Fruit fly (Drosophila melanogaster) whole organism, embryonic: ENCODE measurements around the gene CG9254.

ENCODE experiments used
- Atf-2 ChIP-seq: fragments of 200-800 bp; sonication (Bioruptor generic); optimal IDR thresholded peaks from 2 replicates; lab custom pipeline; 2016; ENCODE audit warnings: missing biosample characterization, missing genetic modification characterization
- Bteb2 ChIP-seq: fragments of 200-800 bp; sonication (Bioruptor generic); optimal IDR thresholded peaks from 2 replicates; lab custom pipeline; 2016; ENCODE audit warnings: missing biosample characterization, missing genetic modification characterization
- CG10147 ChIP-seq: fragments of 200-800 bp; sonication (Bioruptor generic); optimal IDR thresholded peaks from 2 replicates; lab custom pipeline; 2019; ENCODE audit warnings: missing biosample characterization, mild to moderate bottlenecking, missing genetic modification characterization, moderate library complexity
- CG10366 ChIP-seq: fragments of 200-800 bp; sonication (Bioruptor generic); IDR thresholded peaks from 2 replicates; pipeline ENCODE4 v1.3.6; 2022; ENCODE audit warnings: missing biosample characterization, missing genetic modification characterization
- CG10565 ChIP-seq: fragments of 200-800 bp; sonication (Bioruptor generic); optimal IDR thresholded peaks from 3 replicates; lab custom pipeline; 2016; ENCODE audit warnings: missing biosample characterization, mild to moderate bottlenecking, missing genetic modification characterization
- CG12071 ChIP-seq: fragments of 200-800 bp; sonication (Bioruptor generic); optimal IDR thresholded peaks from 3 replicates; lab custom pipeline; 2018; ENCODE audit warnings: missing biosample characterization, mild to moderate bottlenecking, missing genetic modification characterization
- CG13296 ChIP-seq: fragments of 200-800 bp; sonication (Bioruptor generic); optimal IDR thresholded peaks from 3 replicates; lab custom pipeline; 2018; ENCODE audit warnings: missing biosample characterization, mild to moderate bottlenecking, missing genetic modification characterization
- CG13424 ChIP-seq: fragments of 200-800 bp; sonication (Bioruptor generic); optimal IDR thresholded peaks from 2 replicates; lab custom pipeline; 2019; ENCODE audit warnings: missing biosample characterization, mild to moderate bottlenecking, missing genetic modification characterization, moderate library complexity
- CG13775 ChIP-seq: fragments of 200-800 bp; sonication (Bioruptor generic); optimal IDR thresholded peaks from 3 replicates; lab custom pipeline; 2017; ENCODE audit warnings: missing biosample characterization, mild to moderate bottlenecking, missing genetic modification characterization
- CG14965 ChIP-seq: fragments of 200-800 bp; sonication (Bioruptor generic); optimal IDR thresholded peaks from 2 replicates; lab custom pipeline; 2016; ENCODE audit warnings: missing biosample characterization, missing genetic modification characterization, borderline replicate concordance
- CG16813 ChIP-seq: fragments of 200-800 bp; sonication (Bioruptor generic); IDR thresholded peaks from 3 replicates; pipeline ENCODE4 v1.3.6; 2022; ENCODE audit warnings: missing biosample characterization, missing genetic modification characterization; ENCODE audit not compliant: partially characterized antibody
- CG16863 ChIP-seq: fragments of 200-800 bp; sonication (Bioruptor generic); optimal IDR thresholded peaks from 3 replicates; lab custom pipeline; 2016; ENCODE audit warnings: missing biosample characterization, missing genetic modification characterization
- CG17612 ChIP-seq: fragments of 200-800 bp; sonication (Bioruptor generic); IDR thresholded peaks from 2 replicates; pipeline ENCODE4 v1.3.6; 2022; ENCODE audit warnings: missing biosample characterization, missing genetic modification characterization
- CG2202 ChIP-seq: fragments of 200-800 bp; sonication (Bioruptor generic); optimal IDR thresholded peaks from 2 replicates; lab custom pipeline; 2018; ENCODE audit warnings: missing biosample characterization, mild to moderate bottlenecking, missing genetic modification characterization
- CG2712 ChIP-seq: fragments of 200-800 bp; optimal IDR thresholded peaks from 3 replicates; lab custom pipeline; 2019; ENCODE audit warnings: missing biosample characterization, mild to moderate bottlenecking, missing genetic modification characterization, moderate library complexity
- CG30403 ChIP-seq: fragments of 200-800 bp; sonication (Bioruptor generic); optimal IDR thresholded peaks from 3 replicates; lab custom pipeline; 2016; ENCODE audit warnings: missing biosample characterization, missing genetic modification characterization
- CG42726 ChIP-seq: fragments of 200-800 bp; sonication (Bioruptor generic); IDR thresholded peaks from 2 replicates; pipeline ENCODE4 v1.3.6; 2022; ENCODE audit warnings: missing biosample characterization, missing genetic modification characterization; ENCODE audit not compliant: partially characterized antibody
- CG4820 ChIP-seq: fragments of 200-800 bp; sonication (Bioruptor generic); optimal IDR thresholded peaks from 3 replicates; lab custom pipeline; 2016; ENCODE audit warnings: missing biosample characterization, missing genetic modification characterization
- CG7745 ChIP-seq: fragments of 200-800 bp; sonication (Bioruptor generic); optimal IDR thresholded peaks from 2 replicates; lab custom pipeline; 2018; ENCODE audit warnings: missing biosample characterization, mild to moderate bottlenecking, missing genetic modification characterization, moderate library complexity
- CG8281 ChIP-seq: fragments of 200-800 bp; sonication (Bioruptor generic); optimal IDR thresholded peaks from 2 replicates; lab custom pipeline; 2018; ENCODE audit warnings: missing biosample characterization, mild to moderate bottlenecking, missing genetic modification characterization, moderate library complexity
- CG9817 ChIP-seq: fragments of 200-800 bp; sonication (Bioruptor generic); optimal IDR thresholded peaks from 2 replicates; lab custom pipeline; 2018; ENCODE audit warnings: missing biosample characterization, mild to moderate bottlenecking, missing genetic modification characterization, moderate library complexity
- Dip2 ChIP-seq: fragments of 200-800 bp; sonication (Bioruptor generic); IDR thresholded peaks from 2 replicates; pipeline ENCODE4 v1.3.6; 2022; ENCODE audit warnings: missing biosample characterization, missing genetic modification characterization
- HLH3B ChIP-seq: fragments of 200-800 bp; sonication (Bioruptor generic); IDR thresholded peaks from 2 replicates; pipeline ENCODE4 v1.3.6; 2022; ENCODE audit warnings: missing biosample characterization, missing genetic modification characterization
- MTF-1 ChIP-seq: fragments of 200-800 bp; sonication (Bioruptor generic); optimal IDR thresholded peaks from 2 replicates; lab custom pipeline; 2018; ENCODE audit warnings: missing biosample characterization, mild to moderate bottlenecking, missing genetic modification characterization, borderline replicate concordance
- Neu2 ChIP-seq: fragments of 200-800 bp; sonication (Bioruptor generic); optimal IDR thresholded peaks from 3 replicates; lab custom pipeline; 2016; ENCODE audit warnings: missing biosample characterization, missing genetic modification characterization, borderline replicate concordance
- Nf-YA ChIP-seq: fragments of 200-800 bp; sonication (Bioruptor generic); IDR thresholded peaks from 2 replicates; pipeline ENCODE4 v1.3.6; 2022; ENCODE audit warnings: missing biosample characterization, missing genetic modification characterization
- Scr ChIP-seq: fragments of 200-800 bp; sonication (Bioruptor generic); IDR thresholded peaks from 2 replicates; pipeline ENCODE4 v1.3.6; 2022; ENCODE audit warnings: missing biosample characterization, missing genetic modification characterization; ENCODE audit not compliant: partially characterized antibody
- Sry-β ChIP-seq: fragments of 200-800 bp; sonication (Bioruptor generic); optimal IDR thresholded peaks from 2 replicates; lab custom pipeline; 2018; ENCODE audit warnings: missing biosample characterization, mild to moderate bottlenecking, missing genetic modification characterization, moderate library complexity
- Stat92E ChIP-seq, 3 experiments: fragments of >200 bp in 2 of 3; fragments of 200-800 bp in 1 of 3; sonication (Bioruptor generic) in 1 of 3; optimal IDR thresholded peaks; 2 replicates each; lab custom pipeline; 2017 to 2019; ENCODE audit warnings: missing biosample characterization in 3 of 3, missing genetic modification characterization in 3 of 3, mild to moderate bottlenecking in 1 of 3, moderate library complexity in 1 of 3
- Vsx1 ChIP-seq: fragments of 200-800 bp; sonication (Bioruptor generic); optimal IDR thresholded peaks from 2 replicates; lab custom pipeline; 2017; ENCODE audit warnings: missing biosample characterization, mild to moderate bottlenecking, missing genetic modification characterization, missing genetic modification reagents
- YL-1 ChIP-seq: fragments of 200-800 bp; sonication (Bioruptor generic); optimal IDR thresholded peaks from 3 replicates; lab custom pipeline; 2017; ENCODE audit warnings: missing biosample characterization, mild to moderate bottlenecking, missing genetic modification characterization
- bab2 ChIP-seq: fragments of 200-800 bp; sonication (Bioruptor generic); optimal IDR thresholded peaks from 2 replicates; lab custom pipeline; 2016; ENCODE audit warnings: missing biosample characterization, missing genetic modification characterization
- br ChIP-seq: fragments of >200 bp; optimal IDR thresholded peaks from 2 replicates; lab custom pipeline; 2017
- chif ChIP-seq, 2 experiments: fragments of 200-800 bp; sonication (Bioruptor generic); optimal IDR thresholded peaks; 3 replicates each; lab custom pipeline; 2016; ENCODE audit warnings: missing biosample characterization in 2 of 2, missing genetic modification characterization in 2 of 2
- ci ChIP-seq: fragments of 200-800 bp; sonication (Bioruptor generic); IDR thresholded peaks from 3 replicates; pipeline ENCODE4 v1.3.6; 2022; ENCODE audit warnings: missing biosample characterization, missing genetic modification characterization
- dan ChIP-seq: fragments of 200-800 bp; sonication (Bioruptor generic); IDR thresholded peaks from 2 replicates; pipeline ENCODE4 v1.3.6; 2022; ENCODE audit warnings: missing biosample characterization, missing genetic modification characterization
- danr ChIP-seq: fragments of 200-800 bp; sonication (Bioruptor generic); IDR thresholded peaks from 2 replicates; pipeline ENCODE4 v1.3.6; 2022; ENCODE audit warnings: missing biosample characterization, missing genetic modification characterization
- dysf ChIP-seq: fragments of 200-800 bp; sonication (Bioruptor generic); IDR thresholded peaks from 3 replicates; pipeline ENCODE4 v1.3.6; 2022; ENCODE audit warnings: missing biosample characterization, missing genetic modification characterization
- esg ChIP-seq: fragments of 200-800 bp; sonication (Bioruptor generic); conservative IDR thresholded peaks from 2 replicates; pipeline ENCODE4 v1.3.6; 2022; ENCODE audit warnings: missing biosample characterization, missing genetic modification characterization
- fru ChIP-seq: fragments of >200 bp; optimal IDR thresholded peaks from 2 replicates; lab custom pipeline; 2017
- gsb ChIP-seq: fragments of 200-800 bp; sonication (Bioruptor generic); IDR thresholded peaks from 2 replicates; pipeline ENCODE4 v1.3.6; 2022; ENCODE audit warnings: missing biosample characterization, missing genetic modification characterization
- pho ChIP-seq: fragments of 200-800 bp; sonication (Bioruptor generic); optimal IDR thresholded peaks from 2 replicates; lab custom pipeline; 2016; ENCODE audit warnings: missing biosample characterization, missing genetic modification characterization
- pum ChIP-seq: fragments of 200-800 bp; sonication (Bioruptor generic); optimal IDR thresholded peaks from 2 replicates; lab custom pipeline; 2016; ENCODE audit warnings: missing biosample characterization, missing genetic modification characterization
- shn ChIP-seq: fragments of 200-800 bp; sonication (Bioruptor generic); optimal IDR thresholded peaks from 3 replicates; lab custom pipeline; 2016; ENCODE audit warnings: missing biosample characterization, missing genetic modification characterization
- sisA ChIP-seq: fragments of 200-800 bp; sonication (Bioruptor generic); IDR thresholded peaks from 2 replicates; pipeline ENCODE4 v1.3.6; 2022; ENCODE audit warnings: missing biosample characterization, missing genetic modification characterization
- so ChIP-seq: fragments of 200-800 bp; sonication (Bioruptor generic); IDR thresholded peaks from 3 replicates; pipeline ENCODE4 v1.3.6; 2022; ENCODE audit warnings: missing biosample characterization, missing genetic modification characterization
- tgo ChIP-seq: fragments of 200-800 bp; sonication (Bioruptor generic); IDR thresholded peaks from 3 replicates; pipeline ENCODE4 v1.3.6; 2022; ENCODE audit warnings: missing biosample characterization, missing genetic modification characterization
- vnd ChIP-seq: fragments of 200-800 bp; sonication (Bioruptor generic); IDR thresholded peaks from 3 replicates; pipeline ENCODE4 v1.3.6; 2022; ENCODE audit warnings: missing biosample characterization, missing genetic modification characterization; ENCODE audit not compliant: partially characterized antibody
- wdn ChIP-seq: fragments of 200-800 bp; sonication (Bioruptor generic); IDR thresholded peaks from 2 replicates; pipeline ENCODE4 v1.3.6; 2022; ENCODE audit warnings: missing biosample characterization, missing genetic modification characterization
- wor ChIP-seq: fragments of 200-800 bp; sonication (Bioruptor generic); IDR thresholded peaks from 2 replicates; pipeline ENCODE4 v1.3.6; 2022; ENCODE audit warnings: missing biosample characterization, missing genetic modification characterization
- z ChIP-seq: fragments of 200-800 bp; sonication (Bioruptor generic); IDR thresholded peaks from 3 replicates; pipeline ENCODE4 v1.3.6; 2022; ENCODE audit warnings: missing biosample characterization, missing genetic modification characterization

CG9254 gene

dm6 chr2L:13549973-13550458, 47.0 kb downstream of the CG9254 start, which contains the start of gene kuz (continued):
- TF ChIP-seq Vsx1 (peak; percentile 44), dysf (no peak), Sry-β (GFP tag; lab: Kevin White, UChicago) (no peak), pho (GFP tag; lab: Kevin White, UChicago) (no peak), fru (lab: Kevin White, UChicago) (no peak), CG10366 (peak; percentile 30), so (no peak; the same call in 2 of the 3 replicates), danr (no peak), dan (GFP tag; lab: Robert Waterston, UW) (no peak), CG10147 (GFP tag; lab: Kevin White, UChicago) (peak; percentile 10), Bteb2 (peak; percentile 8), z (GFP tag; lab: Robert Waterston, UW) (no peak), Neu2 (no peak), CG4820 (no peak), ci (GFP tag; lab: Robert Waterston, UW) (peak; percentile 81; the same call in 2 of the 3 replicates), esg (GFP tag; lab: Robert Waterston, UW) (no peak), pum (GFP tag; lab: Kevin White, UChicago) (no peak), CG10565 (no peak), CG16813 (GFP tag; lab: Robert Waterston, UW) (0 out of 3 replicates have a peak, but pooled peaks have one; percentile 21), chif (GFP tag; optimal IDR thresholded peaks at IDR 0.05; lab: Kevin White, UChicago) (no peak), CG13424 (tag; lab: Kevin White, UChicago) (peak; percentile 30), Stat92E (GFP tag; optimal IDR thresholded peaks at IDR 0.05; lab: Kevin White, UChicago) (peak in 1 of 3 experiments; percentile 18), MTF-1 (GFP tag; lab: Kevin White, UChicago) (peak; percentile 54), HLH3B (GFP tag; lab: Robert Waterston, UW) (peak; percentile 38; the same call in 1 of the 2 replicates), bab2 (no peak), CG30403 (GFP tag; lab: Kevin White, UChicago) (peak; percentile 2), CG7745 (tag; lab: Kevin White, UChicago) (no peak), Dip2 (GFP tag; lab: Robert Waterston, UW) (no peak), vnd (GFP tag; lab: Robert Waterston, UW) (peak; percentile 17; the same call in 1 of the 3 replicates), CG13775 (GFP tag; lab: Kevin White, UChicago) (no peak), YL-1 (GFP tag; lab: Kevin White, UChicago) (peak; percentile 26), br (lab: Kevin White, UChicago) (no peak), CG13296 (peak; percentile 37), CG42726 (GFP tag; lab: Robert Waterston, UW) (peak; percentile 79), CG17612 (no peak), Scr (GFP tag; lab: Robert Waterston, UW) (peak; percentile 56), Atf-2 (GFP tag; lab: Kevin White, UChicago) (no peak), CG9817 (tag; lab: Kevin White, UChicago) (peak; percentile 18), shn (GFP tag; lab: Kevin White, UChicago) (no peak), gsb (GFP tag; lab: Robert Waterston, UW) (no peak), CG16863 (no peak), CG2202 (no peak), tgo (GFP tag; lab: Robert Waterston, UW) (no peak; the same call in 2 of the 3 replicates), CG14965 (GFP tag; lab: Kevin White, UChicago) (no peak), wdn (GFP tag; lab: Robert Waterston, UW) (no peak), CG2712 (peak; percentile 41), CG12071 (peak; percentile 32), sisA (GFP tag; lab: Robert Waterston, UW) (no peak), wor (GFP tag; lab: Robert Waterston, UW) (no peak), CG8281 (tag; lab: Kevin White, UChicago) (no peak), Nf-YA (GFP tag; lab: Robert Waterston, UW) (0 out of 2 replicates have a peak, but pooled peaks have one; percentile 35)
